Comparison of ENCODE assay signal across 5 worm cellular contexts in genomic region chrV:6665751-6666150, ce11.
TF ChIP-seq lines count a peak whose summit lies in the region.

Gene pmp-5, minus strand, starts transcription at chrV:6665813.

TF ChIP-seq in whole organism, L1 larva, 84 proteins besides CTCF, POLR2A, EP300 and RAD21:
- TF ChIP-seq C16A3.4 (tag; optimal IDR thresholded peaks at IDR 0.05; lab: Kevin White, UChicago) = no peak
- peak; percentile 83 for TF ChIP-seq elt-2 (tag; optimal IDR thresholded peaks at IDR 0.05; lab: Kevin White, UChicago)
- TF ChIP-seq sup-37 (GFP tag; optimal IDR thresholded peaks at IDR 0.05; lab: Kevin White, UChicago) = no peak
- no peak for TF ChIP-seq mdl-1 (tag; optimal IDR thresholded peaks at IDR 0.05; lab: Kevin White, UChicago)
- TF ChIP-seq nhr-84 (tag; optimal IDR thresholded peaks at IDR 0.05; lab: Kevin White, UChicago) = no peak
- peak in 1 of 6 experiments; percentile 37 for TF ChIP-seq elt-3 (tag; optimal IDR thresholded peaks at IDR 0.05; lab: Kevin White, UChicago)
- TF ChIP-seq nhr-20 (tag; optimal IDR thresholded peaks at IDR 0.05; lab: Kevin White, UChicago) = peak; percentile 20

TF ChIP-seq in whole organism, L2 larva, 48 proteins besides CTCF, POLR2A, EP300 and RAD21:
- no peak for TF ChIP-seq aly-2 (tag; optimal IDR thresholded peaks at IDR 0.05; lab: Kevin White, UChicago)
- TF ChIP-seq fos-1 (tag; optimal IDR thresholded peaks at IDR 0.05; lab: Kevin White, UChicago) = peak; percentile 31
- TF ChIP-seq sma-9 (GFP tag; optimal IDR thresholded peaks at IDR 0.05; lab: Kevin White, UChicago) = peak; percentile 82
- no peak for TF ChIP-seq sma-9 (tag; optimal IDR thresholded peaks at IDR 0.05; lab: Kevin White, UChicago)

TF ChIP-seq in whole organism, L3 larva, 47 proteins besides CTCF, POLR2A, EP300 and RAD21:
- TF ChIP-seq jun-1 (tag; optimal IDR thresholded peaks at IDR 0.05; lab: Kevin White, UChicago) (peak; percentile 14), R02D3.7 (tag; optimal IDR thresholded peaks at IDR 0.05; lab: Kevin White, UChicago) (no peak), nhr-25 (tag; optimal IDR thresholded peaks at IDR 0.05; lab: Kevin White, UChicago) (no peak), pqm-1 (tag; optimal IDR thresholded peaks at IDR 0.05; lab: Kevin White, UChicago) (peak; percentile 83), elt-2 (tag; optimal IDR thresholded peaks at IDR 0.05; lab: Kevin White, UChicago) (peak; percentile 89), nhr-43 (tag; optimal IDR thresholded peaks at IDR 0.05; lab: Kevin White, UChicago; ENCODE audit: poor library complexity, severe bottlenecking) (no peak), lin-15B (tag; optimal IDR thresholded peaks at IDR 0.05; lab: Kevin White, UChicago) (no peak)

TF ChIP-seq in whole organism, L4 larva, 104 proteins besides CTCF, POLR2A, EP300 and RAD21 (continues in another document):
- TF ChIP-seq ces-1 (GFP tag; optimal IDR thresholded peaks at IDR 0.05; lab: Kevin White, UChicago) (no peak), nhr-48 (tag; optimal IDR thresholded peaks at IDR 0.05; lab: Kevin White, UChicago) (peak; percentile 45), Y105C5A.15 (GFP tag; IDR thresholded peaks at IDR 0.05; lab: Robert Waterston, UW) (no peak), nhr-237 (tag; optimal IDR thresholded peaks at IDR 0.05; lab: Kevin White, UChicago) (no peak), hlh-30 (tag; optimal IDR thresholded peaks at IDR 0.05; lab: Kevin White, UChicago; ENCODE audit: insufficient read depth) (no peak), daf-16 (GFP tag; optimal IDR thresholded peaks at IDR 0.05; lab: Kevin White, UChicago) (no peak), daf-16 (tag; optimal IDR thresholded peaks at IDR 0.05; lab: Kevin White, UChicago) (peak; percentile 82), arid-1 (GFP tag; conservative IDR thresholded peaks at IDR 0.05; lab: Robert Waterston, UW) (no peak), saeg-2 (GFP tag; IDR thresholded peaks at IDR 0.05; lab: Robert Waterston, UW) (peak; percentile 60; the same call in 1 of the 2 replicates), attf-4 (tag; optimal IDR thresholded peaks at IDR 0.05; lab: Kevin White, UChicago) (no peak), php-3 (GFP tag; IDR thresholded peaks at IDR 0.05; lab: Robert Waterston, UW) (peak; percentile 66), fkh-10 (GFP tag; optimal IDR thresholded peaks at IDR 0.05; lab: Kevin White, UChicago) (no peak), F26F4.8 (GFP tag; conservative IDR thresholded peaks at IDR 0.05; lab: Robert Waterston, UW) (no peak), pqm-1 (tag; optimal IDR thresholded peaks at IDR 0.05; lab: Kevin White, UChicago) (peak; percentile 83), dmd-6 (GFP tag; IDR thresholded peaks at IDR 0.05; lab: Robert Waterston, UW) (peak; percentile 91), mxl-3 (GFP tag; optimal IDR thresholded peaks at IDR 0.05; lab: Kevin White, UChicago) (no peak), ceh-32 (tag; optimal IDR thresholded peaks at IDR 0.05; lab: Kevin White, UChicago; ENCODE audit: poor library complexity) (no peak), set-16 (GFP tag; IDR thresholded peaks at IDR 0.05; lab: Robert Waterston, UW) (no peak), nhr-41 (GFP tag; IDR thresholded peaks at IDR 0.05; lab: Robert Waterston, UW) (no peak), lir-3 (tag; optimal IDR thresholded peaks at IDR 0.05; lab: Kevin White, UChicago) (no peak), ztf-7 (tag; optimal IDR thresholded peaks at IDR 0.05; lab: Kevin White, UChicago) (no peak), ceh-20 (GFP tag; IDR thresholded peaks at IDR 0.05; lab: Robert Waterston, UW) (no peak), mep-1 (tag; optimal IDR thresholded peaks at IDR 0.05; lab: Kevin White, UChicago) (no peak), ceh-28 (tag; optimal IDR thresholded peaks at IDR 0.05; lab: Kevin White, UChicago) (no peak), vab-7 (GFP tag; IDR thresholded peaks at IDR 0.05; lab: Robert Waterston, UW) (no peak), lim-7 (GFP tag; IDR thresholded peaks at IDR 0.05; lab: Robert Waterston, UW) (no peak), lin-29 (GFP tag; IDR thresholded peaks at IDR 0.05; lab: Robert Waterston, UW) (no peak), ceh-62 (tag; optimal IDR thresholded peaks at IDR 0.05; lab: Kevin White, UChicago) (no peak), spr-1 (tag; optimal IDR thresholded peaks at IDR 0.05; lab: Kevin White, UChicago) (no peak), madf-5 (GFP tag; IDR thresholded peaks at IDR 0.05; lab: Robert Waterston, UW) (no peak), nhr-11 (tag; optimal IDR thresholded peaks at IDR 0.05; lab: Kevin White, UChicago) (no peak), skn-1 (tag; optimal IDR thresholded peaks at IDR 0.05; lab: Kevin White, UChicago) (no peak), zip-2 (tag; optimal IDR thresholded peaks at IDR 0.05; lab: Kevin White, UChicago) (no peak), T20F7.1 (GFP tag; optimal IDR thresholded peaks at IDR 0.05; lab: Kevin White, UChicago) (no peak), lin-38 (GFP tag; IDR thresholded peaks at IDR 0.05; lab: Robert Waterston, UW) (no peak), egl-43 (GFP tag; IDR thresholded peaks at IDR 0.05; lab: Robert Waterston, UW) (no peak), unc-130 (GFP tag; optimal IDR thresholded peaks at IDR 0.05; lab: Kevin White, UChicago) (no peak), lin-13 (GFP tag; optimal IDR thresholded peaks at IDR 0.05; lab: Kevin White, UChicago) (no peak), ama-1 (optimal IDR thresholded peaks at IDR 0.05; lab: Kevin White, UChicago) (no peak), Y5F2A.4 (GFP tag; optimal IDR thresholded peaks at IDR 0.05; lab: Kevin White, UChicago) (no peak)

TF ChIP-seq in whole organism, young adult, 124 proteins besides CTCF, POLR2A, EP300 and RAD21:
- TF ChIP-seq dox-1 (GFP tag; IDR thresholded peaks at IDR 0.05; lab: Robert Waterston, UW) = peak; percentile 19; the same call in 1 of the 2 replicates
- peak; percentile 82 for TF ChIP-seq nhr-80 (tag; optimal IDR thresholded peaks at IDR 0.05; lab: Kevin White, UChicago)
- peak; percentile 38 for TF ChIP-seq ztf-22 (GFP tag; optimal IDR thresholded peaks at IDR 0.05; lab: Kevin White, UChicago)
- TF ChIP-seq B0019.2 (GFP tag; conservative IDR thresholded peaks at IDR 0.05; lab: Robert Waterston, UW) = no peak
